Fruit fly (Drosophila melanogaster) whole organism, wandering third instar larva: ENCODE results near the gene CG2211.

Experiments used
- CrebA ChIP-seq: fragments of 200-800 bp; sonication (Bioruptor generic); optimal IDR thresholded peaks from 2 replicates; lab custom pipeline; 2016; ENCODE audit warnings: missing biosample characterization, mild to moderate bottlenecking, missing genetic modification characterization, borderline replicate concordance
- Mio ChIP-seq: sonication (Bioruptor generic); optimal IDR thresholded peaks from 2 replicates; lab custom pipeline; 2016; ENCODE audit warnings: missing biosample characterization, missing genetic modification characterization
- Myc ChIP-seq: fragments of >200 bp; optimal IDR thresholded peaks from 2 replicates; lab custom pipeline; 2017
- br ChIP-seq: fragments of 200-800 bp; sonication (Bioruptor generic); optimal IDR thresholded peaks from 2 replicates; lab custom pipeline; 2016; ENCODE audit warnings: missing biosample characterization, missing genetic modification characterization
- brk ChIP-seq: fragments of 200-800 bp; sonication (Bioruptor generic); optimal IDR thresholded peaks from 2 replicates; lab custom pipeline; 2016; ENCODE audit warnings: missing biosample characterization, mild to moderate bottlenecking, missing genetic modification characterization
- sv ChIP-seq: fragments of 200-800 bp; sonication (Bioruptor generic); optimal IDR thresholded peaks from 3 replicates; lab custom pipeline; 2016; ENCODE audit warnings: missing biosample characterization, missing genetic modification characterization

DNA sequence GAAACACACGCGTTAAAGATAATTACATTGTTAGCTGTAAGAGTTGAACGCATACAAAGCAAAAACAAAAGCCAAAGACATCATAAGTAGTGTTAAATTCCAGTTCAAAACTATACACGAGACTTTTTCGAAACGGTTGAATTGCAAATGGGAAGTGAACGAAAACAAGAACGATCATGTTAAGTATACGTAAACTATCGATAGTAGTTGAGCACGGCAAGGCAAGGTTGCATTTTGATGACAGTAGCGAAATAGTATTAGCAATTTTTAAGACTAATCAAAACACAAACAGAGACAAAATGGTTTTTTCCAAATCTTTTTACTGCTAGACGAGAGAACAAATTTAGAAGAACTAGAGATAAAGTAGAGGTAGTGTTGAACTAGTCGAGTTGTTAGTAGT is 40.3 kb downstream of the CG2211 start:
- TF ChIP-seq Myc (lab: Kevin White, UChicago), result no peak
- no peak for TF ChIP-seq Mio (GFP tag; lab: Kevin White, UChicago)
- TF ChIP-seq br (GFP tag; lab: Kevin White, UChicago), result no peak
- TF ChIP-seq sv (GFP tag; lab: Kevin White, UChicago), result no peak
- TF ChIP-seq brk (GFP tag; lab: Kevin White, UChicago), result no peak
- TF ChIP-seq CrebA, result no peak
